Worm (Caenorhabditis elegans) whole organism, L4 larva: ENCODE data around the gene oac-54.

Experiments
- F49E8.2 ChIP-seq: sonication (generic microtip); optimal IDR thresholded peaks from 2 replicates; lab custom pipeline; 2016; ENCODE audit warnings: missing compliant biosample characterization, mild to moderate bottlenecking, missing genetic modification characterization, borderline replicate concordance
- ctbp-1 ChIP-seq: fragments of 200-800 bp; sonication (Bioruptor generic); IDR thresholded peaks from 2 replicates; pipeline ENCODE4 v1.3.6; 2022; ENCODE audit warnings: missing genetic modification reagents, missing genetic modification characterization, missing compliant biosample characterization
- daf-19 ChIP-seq: fragments of 200-800 bp; sonication (Bioruptor generic); conservative IDR thresholded peaks from 2 replicates; pipeline ENCODE4 v1.3.6; 2022; ENCODE audit warnings: missing genetic modification characterization, missing compliant biosample characterization
- egl-27 ChIP-seq: sonication (generic microtip); optimal IDR thresholded peaks from 3 replicates; lab custom pipeline; 2017; ENCODE audit warnings: missing biosample characterization, missing genetic modification reagents, missing genetic modification characterization
- fkh-10 ChIP-seq: fragments of 150-350 bp; optimal IDR thresholded peaks from 2 replicates; lab custom pipeline; 2014; ENCODE audit warnings: missing biosample characterization, missing genetic modification reagents, missing genetic modification characterization
- mep-1 ChIP-seq: fragments of 150-350 bp; sonication (generic microtip); optimal IDR thresholded peaks from 3 replicates; lab custom pipeline; 2014; ENCODE audit warnings: missing biosample characterization, missing genetic modification characterization
- nhr-237 ChIP-seq: sonication (generic microtip); optimal IDR thresholded peaks from 2 replicates; lab custom pipeline; 2017; ENCODE audit warnings: missing biosample characterization, missing genetic modification characterization
- nhr-42 ChIP-seq: fragments of 200-800 bp; sonication (Bioruptor generic); IDR thresholded peaks from 2 replicates; pipeline ENCODE4 v1.3.6; 2022; ENCODE audit warnings: missing genetic modification characterization, missing compliant biosample characterization
- nhr-77 ChIP-seq: fragments of 150-350 bp; optimal IDR thresholded peaks from 2 replicates; lab custom pipeline; 2014; ENCODE audit warnings: missing biosample characterization, missing genetic modification characterization
- pqm-1 ChIP-seq: sonication (generic microtip); optimal IDR thresholded peaks from 2 replicates; lab custom pipeline; 2017; ENCODE audit warnings: missing biosample characterization, missing genetic modification characterization
- skn-1 ChIP-seq: fragments of 150-350 bp; optimal IDR thresholded peaks from 2 replicates; lab custom pipeline; 2014; ENCODE audit warnings: missing biosample characterization, missing genetic modification characterization
- snpc-4 ChIP-seq: fragments of 150-350 bp; optimal IDR thresholded peaks from 2 replicates; lab custom pipeline; 2014; ENCODE audit warnings: missing biosample characterization, missing genetic modification characterization
- tra-1 ChIP-seq: fragments of 200-800 bp; sonication (Bioruptor generic); IDR thresholded peaks from 2 replicates; pipeline ENCODE4 v1.3.6; 2022; ENCODE audit warnings: missing genetic modification reagents, missing genetic modification characterization, missing compliant biosample characterization

- TF ChIP-seq nhr-77 (tag; lab: Kevin White, UChicago) = no peak
- no peak for TF ChIP-seq fkh-10 (GFP tag; lab: Kevin White, UChicago)
- TF ChIP-seq mep-1 = no peak
- TF ChIP-seq nhr-42 = no peak
- TF ChIP-seq snpc-4 (tag; lab: Kevin White, UChicago) = no peak
- TF ChIP-seq daf-19 (GFP tag; lab: Robert Waterston, UW) = no peak
- no peak for TF ChIP-seq pqm-1 (tag; lab: Kevin White, UChicago)
- TF ChIP-seq tra-1 = no peak
- TF ChIP-seq F49E8.2 (tag; lab: Kevin White, UChicago) = no peak
- TF ChIP-seq ctbp-1 (GFP tag; lab: Robert Waterston, UW) = no peak
- no peak for TF ChIP-seq skn-1 (tag; lab: Kevin White, UChicago)
- TF ChIP-seq egl-27 = no peak
- TF ChIP-seq nhr-237 (tag; lab: Kevin White, UChicago) = no peak
Measured at ce11 chrII:9171466-9172187, 13.7 kb downstream of the oac-54 start.
